Worm (Caenorhabditis elegans) whole organism, young adult: Measurements from ENCODE around the gene aka-1.

Source experiments
- D2030.7 ChIP-seq: fragments of 200-800 bp; sonication (Bioruptor generic); IDR thresholded peaks from 2 replicates; pipeline ENCODE4 v1.3.6; 2022; ENCODE audit warnings: missing genetic modification reagents, missing genetic modification characterization, missing compliant biosample characterization
- F22D6.2 ChIP-seq: sonication (generic microtip); optimal IDR thresholded peaks from 2 replicates; lab custom pipeline; 2016; ENCODE audit warnings: mild to moderate bottlenecking, missing genetic modification characterization, missing compliant biosample characterization
- F49E8.2 ChIP-seq: sonication (generic microtip); optimal IDR thresholded peaks from 3 replicates; lab custom pipeline; 2017; ENCODE audit warnings: missing genetic modification characterization, mild to moderate bottlenecking, missing compliant biosample characterization, antibody characterized with exemption, moderate library complexity; ENCODE audit not compliant: insufficient read depth
- F55B11.4 ChIP-seq: sonication (generic microtip); optimal IDR thresholded peaks from 2 replicates; lab custom pipeline; 2016; ENCODE audit warnings: missing compliant biosample characterization, missing genetic modification characterization, borderline replicate concordance; ENCODE audit not compliant: insufficient read depth
- F57A8.1 ChIP-seq: fragments of 200-800 bp; sonication (Bioruptor generic); optimal IDR thresholded peaks from 2 replicates; lab custom pipeline; 2018; ENCODE audit warnings: mild to moderate bottlenecking, missing genetic modification characterization, moderate library complexity, missing compliant biosample characterization
- K11D2.4 ChIP-seq: fragments of 200-800 bp; sonication (Bioruptor generic); IDR thresholded peaks from 2 replicates; pipeline ENCODE4 v1.3.6; 2022; ENCODE audit warnings: missing genetic modification reagents, missing genetic modification characterization, missing compliant biosample characterization
- K12H6.12 ChIP-seq: fragments of 200-800 bp; sonication (Bioruptor generic); optimal IDR thresholded peaks from 2 replicates; lab custom pipeline; 2018; ENCODE audit warnings: mild to moderate bottlenecking, missing genetic modification characterization, missing compliant biosample characterization
- Y53F4B.3 ChIP-seq: fragments of 200-800 bp; sonication (Bioruptor generic); IDR thresholded peaks from 2 replicates; pipeline ENCODE4 v1.3.6; 2022; ENCODE audit warnings: missing genetic modification reagents, missing genetic modification characterization, missing compliant biosample characterization
- aptf-2 ChIP-seq: fragments of 200-800 bp; sonication (Bioruptor generic); conservative IDR thresholded peaks from 2 replicates; pipeline ENCODE4 v1.3.6; 2022; ENCODE audit warnings: missing genetic modification reagents, missing genetic modification characterization, missing compliant biosample characterization
- atf-7 ChIP-seq: sonication (generic microtip); optimal IDR thresholded peaks from 2 replicates; lab custom pipeline; 2017; ENCODE audit warnings: mild to moderate bottlenecking, missing genetic modification characterization, missing compliant biosample characterization
- attf-5 ChIP-seq: fragments of 200-800 bp; sonication (Bioruptor generic); optimal IDR thresholded peaks from 2 replicates; lab custom pipeline; 2018; ENCODE audit warnings: mild to moderate bottlenecking, missing genetic modification characterization, missing compliant biosample characterization
- attf-6 ChIP-seq: fragments of 200-800 bp; sonication (Bioruptor generic); IDR thresholded peaks from 2 replicates; pipeline ENCODE4 v1.3.6; 2022; ENCODE audit warnings: missing genetic modification reagents, missing genetic modification characterization, missing compliant biosample characterization
- ceh-27 ChIP-seq: fragments of 200-800 bp; sonication (Bioruptor generic); optimal IDR thresholded peaks from 2 replicates; lab custom pipeline; 2018; ENCODE audit warnings: mild to moderate bottlenecking, missing genetic modification characterization, moderate library complexity, missing compliant biosample characterization
- chd-7 ChIP-seq: sonication (generic microtip); optimal IDR thresholded peaks from 2 replicates; lab custom pipeline; 2016; ENCODE audit warnings: mild to moderate bottlenecking, missing genetic modification characterization, moderate library complexity, missing compliant biosample characterization
- dpl-1 ChIP-seq: fragments of 150-350 bp; optimal IDR thresholded peaks from 2 replicates; lab custom pipeline; 2014; ENCODE audit warnings: missing biosample characterization, missing genetic modification reagents, missing genetic modification characterization
- egl-44 ChIP-seq: fragments of 200-800 bp; sonication (Bioruptor generic); IDR thresholded peaks from 2 replicates; pipeline ENCODE4 v1.3.6; 2022; ENCODE audit warnings: missing genetic modification reagents, missing genetic modification characterization, missing compliant biosample characterization
- fkh-3 ChIP-seq: sonication (generic microtip); optimal IDR thresholded peaks from 2 replicates; lab custom pipeline; 2016; ENCODE audit warnings: mild to moderate bottlenecking, missing genetic modification characterization, missing compliant biosample characterization
- hlh-12 ChIP-seq: sonication (generic microtip); optimal IDR thresholded peaks from 2 replicates; lab custom pipeline; 2016; ENCODE audit warnings: missing genetic modification characterization, missing compliant biosample characterization
- hsf-1 ChIP-seq: fragments of 200-800 bp; sonication (Bioruptor generic); IDR thresholded peaks from 2 replicates; pipeline ENCODE4 v1.3.6; 2022; ENCODE audit warnings: missing genetic modification reagents, missing genetic modification characterization, missing compliant biosample characterization
- let-526 ChIP-seq: fragments of 200-800 bp; sonication (Bioruptor generic); IDR thresholded peaks from 2 replicates; pipeline ENCODE4 v1.3.6; 2022; ENCODE audit warnings: missing genetic modification reagents, missing genetic modification characterization, missing compliant biosample characterization
- let-607 ChIP-seq, 2 experiments: fragments of 200-800 bp in 1 of 2; sonication (Bioruptor generic) in 1 of 2; sonication (generic microtip) in 1 of 2; optimal IDR thresholded peaks; 2 replicates each; lab custom pipeline; 2016 to 2018; ENCODE audit warnings: mild to moderate bottlenecking in 2 of 2, missing compliant biosample characterization in 2 of 2, missing genetic modification characterization in 2 of 2, moderate library complexity in 2 of 2, missing genotype in 1 of 2
- lin-35 ChIP-seq, 3 experiments: fragments of 150-350 bp in 2 of 3; sonication (generic microtip) in 1 of 3; optimal IDR thresholded peaks; 2 replicates each; lab custom pipeline; 2014 to 2018; ENCODE audit warnings: missing biosample characterization in 3 of 3, missing genetic modification characterization in 3 of 3, missing genetic modification reagents in 3 of 3
- lin-54 ChIP-seq: fragments of 200-800 bp; sonication (Bioruptor generic); optimal IDR thresholded peaks from 2 replicates; lab custom pipeline; 2018; ENCODE audit warnings: mild to moderate bottlenecking, missing genetic modification characterization, missing compliant biosample characterization
- madf-3 ChIP-seq: fragments of 200-800 bp; sonication (Bioruptor generic); IDR thresholded peaks from 2 replicates; pipeline ENCODE4 v1.3.6; 2022; ENCODE audit warnings: missing genetic modification reagents, missing genetic modification characterization, missing compliant biosample characterization
- mcd-1 ChIP-seq: fragments of 200-800 bp; sonication (Bioruptor generic); IDR thresholded peaks from 2 replicates; pipeline ENCODE4 v1.3.6; 2022; ENCODE audit warnings: missing genetic modification reagents, missing genetic modification characterization, missing compliant biosample characterization
- mel-28 ChIP-seq: sonication (generic microtip); optimal IDR thresholded peaks from 2 replicates; lab custom pipeline; 2016; ENCODE audit warnings: borderline replicate concordance, mild to moderate bottlenecking, missing genetic modification characterization, missing compliant biosample characterization
- mes-4 ChIP-seq: sonication (generic microtip); optimal IDR thresholded peaks from 2 replicates; lab custom pipeline; 2016; ENCODE audit warnings: missing genotype, missing genetic modification characterization, missing compliant biosample characterization
- nfya-1 ChIP-seq: sonication (generic microtip); optimal IDR thresholded peaks from 2 replicates; lab custom pipeline; 2017; ENCODE audit warnings: antibody characterized with exemption, missing compliant biosample characterization, missing genetic modification characterization, borderline replicate concordance; ENCODE audit not compliant: insufficient read depth
- nhr-80 ChIP-seq: sonication (generic microtip); optimal IDR thresholded peaks from 2 replicates; lab custom pipeline; 2016; ENCODE audit warnings: missing genetic modification characterization, missing compliant biosample characterization
- pbrm-1 ChIP-seq: fragments of 200-800 bp; sonication (Bioruptor generic); IDR thresholded peaks from 2 replicates; pipeline ENCODE4 v1.3.6; 2022; ENCODE audit warnings: missing genetic modification reagents, missing genetic modification characterization, missing compliant biosample characterization
- rcor-1 ChIP-seq: fragments of 200-800 bp; sonication (Bioruptor generic); IDR thresholded peaks from 2 replicates; pipeline ENCODE4 v1.3.6; 2022; ENCODE audit warnings: missing genetic modification reagents, missing genetic modification characterization, missing compliant biosample characterization
- rpc-1 ChIP-seq, 2 experiments: fragments of 150-350 bp in 1 of 2; sonication (generic microtip) in 1 of 2; optimal IDR thresholded peaks; 2 replicates each; lab custom pipeline; 2014 to 2018; ENCODE audit warnings: missing biosample characterization in 1 of 2, missing genetic modification characterization in 1 of 2, missing genetic modification reagents in 1 of 2, missing genotype in 1 of 2
- tlf-1 ChIP-seq: fragments of 200-800 bp; sonication (Bioruptor generic); optimal IDR thresholded peaks from 2 replicates; lab custom pipeline; 2018; ENCODE audit warnings: mild to moderate bottlenecking, missing genetic modification characterization, missing compliant biosample characterization
- zfh-2 ChIP-seq: fragments of 200-800 bp; sonication (Bioruptor generic); conservative IDR thresholded peaks from 2 replicates; pipeline ENCODE4 v1.3.6; 2022; ENCODE audit warnings: missing genetic modification reagents, missing genetic modification characterization, missing compliant biosample characterization
- ztf-26 ChIP-seq: sonication (generic microtip); optimal IDR thresholded peaks from 2 replicates; lab custom pipeline; 2017; ENCODE audit warnings: missing genetic modification characterization, missing compliant biosample characterization

The aka-1 gene

ce11 chrII:7523281-7523680 is 44.9 kb upstream of the aka-1 start, which contains the start of gene ZK1290.15:
ZK1290.15 (plus strand) TSS chrII:7523581.
- TF ChIP-seq K12H6.12 (tag; lab: Kevin White, UChicago) (no peak), rpc-1 (optimal IDR thresholded peaks at IDR 0.05; lab: Kevin White, UChicago) (no peak), rpc-1 (tag; optimal IDR thresholded peaks at IDR 0.05; lab: Kevin White, UChicago) (no peak), F22D6.2 (tag; lab: Kevin White, UChicago) (no peak), zfh-2 (GFP tag; lab: Robert Waterston, UW) (no peak)

- TF ChIP-seq K11D2.4 (GFP tag; lab: Robert Waterston, UW) (no peak), lin-35 (GFP tag; optimal IDR thresholded peaks at IDR 0.05; lab: Kevin White, UChicago) (no peak), F57A8.1 (GFP tag; lab: Kevin White, UChicago) (no peak), mel-28 (tag; lab: Kevin White, UChicago) (no peak), ceh-27 (GFP tag; lab: Kevin White, UChicago) (no peak), attf-6 (GFP tag; lab: Robert Waterston, UW) (no peak), mes-4 (no peak), let-526 (no peak), attf-5 (no peak), tlf-1 (GFP tag; lab: Kevin White, UChicago) (no peak), Y53F4B.3 (no peak), chd-7 (tag; lab: Kevin White, UChicago) (no peak), lin-54 (GFP tag; lab: Kevin White, UChicago) (no peak), rcor-1 (GFP tag; lab: Robert Waterston, UW) (no peak), hsf-1 (GFP tag; lab: Robert Waterston, UW) (no peak)
These were observed 43.1 kb upstream of the aka-1 start for ce11 chrII:7521420-7521819.

ce11 chrII:7519221-7519620 is 40.9 kb upstream of the aka-1 start, which contains the start of gene glb-9:
glb-9 (minus strand) TSS chrII:7519321.
- TF ChIP-seq mel-28 (tag; lab: Kevin White, UChicago) (no peak), madf-3 (GFP tag; lab: Robert Waterston, UW) (0 out of 2 replicates have a peak, but pooled peaks have one; percentile 22)

ce11 chrII:7505005-7505404 is 26.7 kb upstream of the aka-1 start, which contains the start of gene C28F5.1:
C28F5.1 (plus strand) TSS chrII:7505305.
- TF ChIP-seq let-607 (tag; optimal IDR thresholded peaks at IDR 0.05; lab: Kevin White, UChicago) = no peak
- no peak for TF ChIP-seq F55B11.4
- no peak for TF ChIP-seq nhr-80 (tag; lab: Kevin White, UChicago)
- TF ChIP-seq F49E8.2 (tag; lab: Kevin White, UChicago) = no peak
- no peak for TF ChIP-seq nfya-1 (tag; lab: Kevin White, UChicago)
- TF ChIP-seq mcd-1 (GFP tag; lab: Robert Waterston, UW) = no peak
- TF ChIP-seq ztf-26 (tag; lab: Kevin White, UChicago) = no peak
- no peak for TF ChIP-seq pbrm-1 (GFP tag; lab: Robert Waterston, UW)
- no peak for TF ChIP-seq lin-35 (GFP tag; optimal IDR thresholded peaks at IDR 0.05; lab: Kevin White, UChicago)
- no peak for TF ChIP-seq dpl-1 (GFP tag; lab: Kevin White, UChicago)
- TF ChIP-seq egl-44 (GFP tag; lab: Robert Waterston, UW) = no peak
- TF ChIP-seq hlh-12 = no peak
- TF ChIP-seq atf-7 = no peak
- TF ChIP-seq D2030.7 (GFP tag; lab: Robert Waterston, UW) = no peak
- TF ChIP-seq aptf-2 (GFP tag; lab: Robert Waterston, UW) = no peak
- no peak for TF ChIP-seq fkh-3 (tag; lab: Kevin White, UChicago)
